Worm (Caenorhabditis elegans) whole organism, L1 larva: Measurements from ENCODE around the gene egl-20.
"Not testable (repeated sequence)": the region's sequence is repeated elsewhere in the genome, so short reads cannot be mapped to it uniquely, and the experiment has no call there.

ENCODE experiments used
- C34B4.2 ChIP-seq: sonication (generic microtip); optimal IDR thresholded peaks from 2 replicates; lab custom pipeline; 2017; ENCODE audit warnings: mild to moderate bottlenecking, missing genetic modification characterization, missing compliant biosample characterization
- Y116A8C.19 ChIP-seq: sonication (generic microtip); optimal IDR thresholded peaks from 2 replicates; lab custom pipeline; 2016; ENCODE audit warnings: missing compliant biosample characterization, missing genetic modification characterization, borderline replicate concordance
- aha-1 ChIP-seq: fragments of 150-350 bp; optimal IDR thresholded peaks from 2 replicates; lab custom pipeline; 2014; ENCODE audit warnings: missing biosample characterization, missing genetic modification characterization
- aly-2 ChIP-seq: fragments of 150-350 bp; optimal IDR thresholded peaks from 2 replicates; lab custom pipeline; 2014; ENCODE audit warnings: missing biosample characterization, missing genetic modification characterization
- ama-1 ChIP-seq: fragments of 150-350 bp; optimal IDR thresholded peaks from 2 replicates; lab custom pipeline; 2014
- ceh-63 ChIP-seq: fragments of 200-800 bp; sonication (Bioruptor generic); optimal IDR thresholded peaks from 2 replicates; lab custom pipeline; 2018; ENCODE audit warnings: mild to moderate bottlenecking, missing genetic modification characterization, missing compliant biosample characterization
- ceh-82 ChIP-seq, 3 experiments: fragments of 150-350 bp in 1 of 3; sonication (generic microtip) in 2 of 3; optimal IDR thresholded peaks; 2 replicates each; lab custom pipeline; 2014 to 2017; ENCODE audit warnings: missing biosample characterization in 3 of 3, missing genetic modification characterization in 3 of 3
- ceh-90 ChIP-seq: sonication (generic microtip); optimal IDR thresholded peaks from 2 replicates; lab custom pipeline; 2016; ENCODE audit warnings: missing genetic modification characterization, missing compliant biosample characterization
- ces-1 ChIP-seq: fragments of 150-350 bp; optimal IDR thresholded peaks from 2 replicates; lab custom pipeline; 2014; ENCODE audit warnings: missing biosample characterization, missing genetic modification reagents, missing genetic modification characterization
- dpl-1 ChIP-seq, 3 experiments: fragments of 150-350 bp in 2 of 3; sonication (generic microtip) in 1 of 3; optimal IDR thresholded peaks; 2 replicates each; lab custom pipeline; 2014 to 2017; ENCODE audit warnings: missing biosample characterization in 3 of 3, missing genetic modification characterization in 3 of 3, missing genetic modification reagents in 3 of 3
- efl-3 ChIP-seq: fragments of 200-800 bp; sonication (Bioruptor generic); optimal IDR thresholded peaks from 2 replicates; lab custom pipeline; 2018; ENCODE audit warnings: mild to moderate bottlenecking, missing genetic modification characterization, missing compliant biosample characterization
- ets-5 ChIP-seq: fragments of 200-800 bp; sonication (Bioruptor generic); IDR thresholded peaks from 2 replicates; pipeline ENCODE4 v1.3.6; 2022; ENCODE audit warnings: missing genetic modification characterization, missing compliant biosample characterization
- fkh-8 ChIP-seq: sonication (generic microtip); optimal IDR thresholded peaks from 2 replicates; lab custom pipeline; 2016; ENCODE audit warnings: mild to moderate bottlenecking, missing genetic modification characterization, missing compliant biosample characterization
- lin-35 ChIP-seq, 2 experiments: fragments of 150-350 bp; optimal IDR thresholded peaks; 2 replicates each; lab custom pipeline; 2014; ENCODE audit warnings: missing biosample characterization in 2 of 2, missing genetic modification characterization in 2 of 2, missing genetic modification reagents in 2 of 2
- lsy-2 ChIP-seq, 2 experiments: fragments of 150-350 bp; optimal IDR thresholded peaks; 2 replicates each; lab custom pipeline; 2014; ENCODE audit warnings: missing biosample characterization in 2 of 2, missing genetic modification characterization in 2 of 2
- mab-9 ChIP-seq: fragments of 200-800 bp; sonication (Bioruptor generic); IDR thresholded peaks from 2 replicates; pipeline ENCODE4 v1.3.6; 2022; ENCODE audit warnings: missing genetic modification reagents, missing genetic modification characterization, missing compliant biosample characterization
- mdl-1 ChIP-seq, 2 experiments: fragments of 150-350 bp; optimal IDR thresholded peaks; 2 replicates each; lab custom pipeline; 2014 to 2017; ENCODE audit warnings: missing biosample characterization in 2 of 2, missing genetic modification characterization in 2 of 2, inconsistent platforms in 1 of 2
- mep-1 ChIP-seq: fragments of 150-350 bp; optimal IDR thresholded peaks from 2 replicates; lab custom pipeline; 2014; ENCODE audit warnings: missing biosample characterization, missing genetic modification characterization
- nhr-77 ChIP-seq: fragments of 150-350 bp; optimal IDR thresholded peaks from 2 replicates; lab custom pipeline; 2014; ENCODE audit warnings: missing biosample characterization, missing genetic modification characterization
- nhr-85 ChIP-seq: sonication (generic microtip); peaks from one replicate; lab custom pipeline; 2016; ENCODE audit warnings: missing genetic modification characterization, inconsistent platforms, missing compliant biosample characterization
- pag-3 ChIP-seq: sonication (generic microtip); optimal IDR thresholded peaks from 2 replicates; lab custom pipeline; 2017; ENCODE audit warnings: missing genetic modification characterization, mild to moderate bottlenecking, missing compliant biosample characterization, antibody characterized with exemption, borderline replicate concordance; ENCODE audit not compliant: insufficient read depth
- pqm-1 ChIP-seq: sonication (generic microtip); optimal IDR thresholded peaks from 3 replicates; lab custom pipeline; 2017; ENCODE audit warnings: missing biosample characterization, missing genetic modification characterization
- rnt-1 ChIP-seq: sonication (generic microtip); optimal IDR thresholded peaks from 2 replicates; lab custom pipeline; 2016; ENCODE audit warnings: mild to moderate bottlenecking, missing genetic modification characterization, moderate library complexity, missing compliant biosample characterization
- skn-1 ChIP-seq: fragments of 150-350 bp; optimal IDR thresholded peaks from 2 replicates; lab custom pipeline; 2014; ENCODE audit warnings: missing biosample characterization, missing genetic modification characterization
- snu-23 ChIP-seq: sonication (generic microtip); optimal IDR thresholded peaks from 2 replicates; lab custom pipeline; 2016; ENCODE audit warnings: missing genetic modification characterization, missing compliant biosample characterization
- sox-4 ChIP-seq: sonication (generic microtip); optimal IDR thresholded peaks from 2 replicates; lab custom pipeline; 2016; ENCODE audit warnings: missing genetic modification characterization, missing compliant biosample characterization
- sptf-1 ChIP-seq: fragments of 150-350 bp; optimal IDR thresholded peaks from 2 replicates; lab custom pipeline; 2014; ENCODE audit warnings: missing biosample characterization, missing genetic modification characterization
- unc-86 ChIP-seq: sonication (generic microtip); optimal IDR thresholded peaks from 2 replicates; lab custom pipeline; 2016; ENCODE audit warnings: missing genetic modification characterization, missing compliant biosample characterization
- ztf-11 ChIP-seq, 2 experiments: sonication (generic microtip); optimal IDR thresholded peaks; 2 replicates each; lab custom pipeline; 2016 to 2017; ENCODE audit warnings: missing genetic modification characterization in 2 of 2, missing biosample characterization in 1 of 2, missing compliant biosample characterization in 1 of 2

The egl-20 gene

ce11 chrIV:9773441-9773840 lies 41.9 kb downstream of the egl-20 start:
- TF ChIP-seq dpl-1 (GFP tag; optimal IDR thresholded peaks at IDR 0.05; lab: Kevin White, UChicago): no peak
- no peak for TF ChIP-seq ceh-63 (GFP tag; lab: Kevin White, UChicago)
- no peak for TF ChIP-seq aly-2 (tag; lab: Kevin White, UChicago)
- no peak for TF ChIP-seq mdl-1 (tag; optimal IDR thresholded peaks at IDR 0.05; lab: Kevin White, UChicago)
- no peak for TF ChIP-seq snu-23 (GFP tag; lab: Kevin White, UChicago)
- no peak for TF ChIP-seq sptf-1
- no peak for TF ChIP-seq lsy-2 (tag; optimal IDR thresholded peaks at IDR 0.05; lab: Kevin White, UChicago)
- no peak for TF ChIP-seq ceh-82 (tag; optimal IDR thresholded peaks at IDR 0.05; lab: Kevin White, UChicago)
- no peak for TF ChIP-seq aha-1
- TF ChIP-seq pqm-1 (tag; lab: Kevin White, UChicago): no peak
- no peak for TF ChIP-seq ces-1 (GFP tag; lab: Kevin White, UChicago)
- no peak for TF ChIP-seq nhr-77 (tag; lab: Kevin White, UChicago)
- no peak for TF ChIP-seq sox-4 (tag; lab: Kevin White, UChicago)

- TF ChIP-seq ztf-11 (tag; optimal IDR thresholded peaks at IDR 0.05; lab: Kevin White, UChicago) (peak in 1 of 2 experiments; percentile 55), mab-9 (GFP tag; lab: Robert Waterston, UW) (no peak), pag-3 (tag; lab: Kevin White, UChicago) (no peak)
- TF ChIP-seq, all 84 proteins: peak for 1
Measured at ce11 chrIV:9772096-9772720, 43.1 kb downstream of the egl-20 start, which contains the start of gene cav-1. TSS of gene cav-1 (plus strand) at chrIV:9772510.

- peak in 1 of 2 experiments; percentile 67 for TF ChIP-seq ztf-11 (tag; optimal IDR thresholded peaks at IDR 0.05; lab: Kevin White, UChicago)
- no peak for TF ChIP-seq C34B4.2 (tag; lab: Kevin White, UChicago)
- TF ChIP-seq unc-86 (tag; lab: Kevin White, UChicago): peak; percentile 5
Measured at ce11 chrIV:9770798-9771197, 44.5 kb downstream of the egl-20 start.

- not testable (repeated sequence) for TF ChIP-seq lin-35 (GFP tag; optimal IDR thresholded peaks at IDR 0.05; lab: Kevin White, UChicago); Y116A8C.19 (tag; lab: Kevin White, UChicago); rnt-1 (tag; lab: Kevin White, UChicago)
Measured at ce11 chrIV:9769746-9770145, 45.6 kb downstream of the egl-20 start, which contains the start of gene msp-78. TSS of gene msp-78 (plus strand) at chrIV:9770046.

- TF ChIP-seq mep-1 (tag; lab: Kevin White, UChicago); nhr-85; ama-1: not testable (repeated sequence)
- TF ChIP-seq, all 84 proteins: peak for 0; not testable (repeated sequence) for 84
Measured at ce11 chrIV:9767054-9767453, 48.3 kb downstream of the egl-20 start, which contains the start of gene msp-79. TSS of gene msp-79 (minus strand) at chrIV:9767154.

- TF ChIP-seq fkh-8 (no peak), lsy-2 (tag; optimal IDR thresholded peaks at IDR 0.05; lab: Kevin White, UChicago) (no peak), ceh-90 (tag; lab: Kevin White, UChicago) (no peak), skn-1 (tag; lab: Kevin White, UChicago) (no peak), nhr-85 (no peak), ets-5 (GFP tag; lab: Robert Waterston, UW) (no peak), efl-3 (no peak)
Measured at ce11 chrIV:9766250-9766649, 49.1 kb downstream of the egl-20 start, which contains the start of gene ssp-36. TSS of gene ssp-36 (minus strand) at chrIV:9766350.
